Worm (Caenorhabditis elegans) whole organism, mixed stage, embryonic: ENCODE data around the gene C02F5.14.

Experiments used
- blmp-1 ChIP-seq: fragments of 150-350 bp; optimal IDR thresholded peaks from 2 replicates; lab custom pipeline; 2014; ENCODE audit warnings: missing biosample characterization, missing genetic modification characterization
- ceh-43 ChIP-seq: fragments of 200-800 bp; sonication (Bioruptor generic); optimal IDR thresholded peaks from 2 replicates; lab custom pipeline; 2018; ENCODE audit warnings: mild to moderate bottlenecking, missing genetic modification characterization, moderate library complexity, missing compliant biosample characterization
- ces-1 ChIP-seq: fragments of 150-350 bp; optimal IDR thresholded peaks from 2 replicates; lab custom pipeline; 2014; ENCODE audit warnings: missing biosample characterization, missing genetic modification reagents, missing genetic modification characterization
- elt-1 ChIP-seq: sonication (generic microtip); optimal IDR thresholded peaks from 2 replicates; lab custom pipeline; 2017; ENCODE audit warnings: missing genetic modification characterization, mild to moderate bottlenecking, missing compliant biosample characterization, antibody characterized with exemption, moderate library complexity, borderline replicate concordance; ENCODE audit not compliant: insufficient read depth
- elt-3 ChIP-seq: fragments of 150-350 bp; optimal IDR thresholded peaks from 2 replicates; lab custom pipeline; 2014; ENCODE audit warnings: missing biosample characterization, missing genetic modification characterization
- lin-13 ChIP-seq: fragments of 150-350 bp; optimal IDR thresholded peaks from 2 replicates; lab custom pipeline; 2014; ENCODE audit warnings: missing biosample characterization, missing genetic modification characterization
- lsy-2 ChIP-seq: fragments of 150-350 bp; optimal IDR thresholded peaks from 2 replicates; lab custom pipeline; 2014; ENCODE audit warnings: missing biosample characterization, missing genetic modification characterization
- nhr-12 ChIP-seq: fragments of 150-350 bp; optimal IDR thresholded peaks from 2 replicates; lab custom pipeline; 2014; ENCODE audit warnings: missing biosample characterization, missing genetic modification characterization
- nhr-237 ChIP-seq: fragments of 150-350 bp; optimal IDR thresholded peaks from 2 replicates; lab custom pipeline; 2014; ENCODE audit warnings: missing biosample characterization, missing genetic modification characterization
- nhr-76 ChIP-seq: sonication (generic microtip); optimal IDR thresholded peaks from 2 replicates; lab custom pipeline; 2017; ENCODE audit warnings: missing biosample characterization, missing genetic modification characterization
- pha-4 ChIP-seq: fragments of 150-350 bp; optimal IDR thresholded peaks from 2 replicates; lab custom pipeline; 2018; ENCODE audit warnings: missing biosample characterization, missing genetic modification reagents, missing genetic modification characterization
- snpc-4 ChIP-seq: fragments of 150-350 bp; optimal IDR thresholded peaks from 2 replicates; lab custom pipeline; 2014; ENCODE audit warnings: missing biosample characterization, missing genetic modification characterization
- unc-120 ChIP-seq: sonication (generic microtip); optimal IDR thresholded peaks from 2 replicates; lab custom pipeline; 2017; ENCODE audit warnings: missing genetic modification characterization, missing compliant biosample characterization; ENCODE audit not compliant: poor library complexity, severe bottlenecking
- unc-62 ChIP-seq: fragments of 150-350 bp; optimal IDR thresholded peaks from 2 replicates; lab custom pipeline; 2014; ENCODE audit warnings: missing biosample characterization, missing genetic modification reagents, missing genetic modification characterization

- TF ChIP-seq snpc-4 (tag; lab: Kevin White, UChicago) (no peak), ceh-43 (GFP tag; lab: Kevin White, UChicago) (no peak), nhr-237 (tag; lab: Kevin White, UChicago) (no peak), lin-13 (tag; lab: Kevin White, UChicago) (no peak), pha-4 (tag; lab: Kevin White, UChicago) (no peak), elt-1 (tag; lab: Kevin White, UChicago) (no peak), unc-62 (GFP tag; lab: Kevin White, UChicago) (no peak), blmp-1 (tag; lab: Kevin White, UChicago) (no peak), elt-3 (no peak), ces-1 (GFP tag; lab: Kevin White, UChicago) (no peak), lsy-2 (tag; lab: Kevin White, UChicago) (no peak), nhr-12 (no peak), unc-120 (no peak), nhr-76 (no peak)
Measured at ce11 chrIII:8262599-8262998, 27.3 kb upstream of the C02F5.14 start.
